Worm (Caenorhabditis elegans) whole organism, L2 larva: Measurements from ENCODE around the gene faah-2.

Experiments used
- F13H6.1 ChIP-seq: sonication (generic microtip); optimal IDR thresholded peaks from 2 replicates; lab custom pipeline; 2016; ENCODE audit warnings: missing genetic modification characterization, missing compliant biosample characterization
- aly-2 ChIP-seq: fragments of 150-350 bp; optimal IDR thresholded peaks from 2 replicates; lab custom pipeline; 2014; ENCODE audit warnings: missing biosample characterization, missing genetic modification characterization
- ama-1 ChIP-seq: fragments of 150-350 bp; optimal IDR thresholded peaks from 2 replicates; lab custom pipeline; 2018; ENCODE audit warnings: inconsistent platforms
- elt-1 ChIP-seq: fragments of 150-350 bp; optimal IDR thresholded peaks from 2 replicates; lab custom pipeline; 2014; ENCODE audit warnings: missing biosample characterization, missing genetic modification characterization
- elt-3 ChIP-seq: sonication (generic microtip); optimal IDR thresholded peaks from 2 replicates; lab custom pipeline; 2017; ENCODE audit warnings: missing biosample characterization, missing genetic modification characterization
- lin-13 ChIP-seq: fragments of 150-350 bp; optimal IDR thresholded peaks from 2 replicates; lab custom pipeline; 2014; ENCODE audit warnings: missing biosample characterization, missing genetic modification reagents, missing genetic modification characterization
- lin-39 ChIP-seq: fragments of 150-350 bp; optimal IDR thresholded peaks from 2 replicates; lab custom pipeline; 2014; ENCODE audit warnings: missing biosample characterization, missing genetic modification reagents, missing genetic modification characterization
- nhr-10 ChIP-seq: sonication (generic microtip); optimal IDR thresholded peaks from 2 replicates; lab custom pipeline; 2017; ENCODE audit warnings: missing biosample characterization, missing genetic modification characterization
- nhr-23 ChIP-seq: fragments of 150-350 bp; optimal IDR thresholded peaks from 2 replicates; lab custom pipeline; 2014; ENCODE audit warnings: missing biosample characterization, missing genetic modification reagents, missing genetic modification characterization
- nhr-237 ChIP-seq: fragments of 150-350 bp; optimal IDR thresholded peaks from 2 replicates; lab custom pipeline; 2014; ENCODE audit warnings: missing biosample characterization, missing genetic modification characterization
- nhr-25 ChIP-seq: fragments of 150-350 bp; sonication (generic microtip); optimal IDR thresholded peaks from 3 replicates; lab custom pipeline; 2014; ENCODE audit warnings: missing biosample characterization, missing genetic modification characterization
- skn-1 ChIP-seq: sonication (generic microtip); optimal IDR thresholded peaks from 2 replicates; lab custom pipeline; 2017; ENCODE audit warnings: missing biosample characterization, missing genetic modification characterization
- sma-3 ChIP-seq: sonication (generic microtip); optimal IDR thresholded peaks from 2 replicates; lab custom pipeline; 2016; ENCODE audit warnings: missing genetic modification reagents, missing genetic modification characterization, missing compliant biosample characterization
- unc-62 ChIP-seq: fragments of 150-350 bp; optimal IDR thresholded peaks from 2 replicates; lab custom pipeline; 2014; ENCODE audit warnings: missing biosample characterization, missing genetic modification reagents, missing genetic modification characterization

DNA sequence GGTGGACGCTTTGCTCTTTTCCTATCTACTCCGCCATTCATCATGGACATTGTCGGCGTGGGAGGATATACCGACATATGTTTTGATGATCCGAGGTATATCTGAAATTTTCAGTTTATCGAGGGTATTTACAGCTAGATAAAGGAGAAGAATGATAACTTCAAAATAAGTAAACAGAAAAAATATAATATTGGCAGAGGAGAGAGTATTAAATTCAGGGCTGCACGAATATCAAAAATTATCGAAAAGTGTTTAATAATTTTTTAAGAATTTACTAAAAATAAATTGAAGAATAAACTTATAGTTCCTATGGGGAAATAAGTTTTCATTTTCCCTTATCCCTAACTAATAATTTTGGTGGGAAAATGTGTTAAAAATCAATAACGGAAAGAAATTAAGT, 46.6 kb downstream of the faah-2 start, which contains the start of gene wsp-1:
- no peak for TF ChIP-seq aly-2 (tag; lab: Kevin White, UChicago)
- TF ChIP-seq lin-39 (tag; lab: Kevin White, UChicago) = no peak
- no peak for TF ChIP-seq ama-1
- TF ChIP-seq elt-1 (tag; lab: Kevin White, UChicago) = no peak
- TF ChIP-seq unc-62 (GFP tag; lab: Kevin White, UChicago) = no peak
- no peak for TF ChIP-seq nhr-10 (tag; lab: Kevin White, UChicago)
- no peak for TF ChIP-seq elt-3 (tag; lab: Kevin White, UChicago)
- no peak for TF ChIP-seq nhr-237
- TF ChIP-seq lin-13 (GFP tag; lab: Kevin White, UChicago) = no peak
- no peak for TF ChIP-seq nhr-23 (tag; lab: Kevin White, UChicago)
- no peak for TF ChIP-seq nhr-25 (tag; lab: Kevin White, UChicago)
- TF ChIP-seq sma-3 (GFP tag; lab: Kevin White, UChicago) = no peak
- no peak for TF ChIP-seq F13H6.1
- no peak for TF ChIP-seq skn-1
